Worm (Caenorhabditis elegans) whole organism, young adult: ENCODE data around the gene C24A8.6.

Experiments
- bed-1 ChIP-seq: fragments of 200-800 bp; sonication (Bioruptor generic); IDR thresholded peaks from 2 replicates; pipeline ENCODE4 v1.3.6; 2022; ENCODE audit warnings: missing genetic modification reagents, missing genetic modification characterization, missing compliant biosample characterization
- hlh-12 ChIP-seq: sonication (generic microtip); optimal IDR thresholded peaks from 2 replicates; lab custom pipeline; 2016; ENCODE audit warnings: missing genetic modification characterization, missing compliant biosample characterization
- unc-62 ChIP-seq: fragments of 150-350 bp; optimal IDR thresholded peaks from 2 replicates; lab custom pipeline; 2014; ENCODE audit warnings: missing biosample characterization, missing genetic modification reagents, missing genetic modification characterization

DNA sequence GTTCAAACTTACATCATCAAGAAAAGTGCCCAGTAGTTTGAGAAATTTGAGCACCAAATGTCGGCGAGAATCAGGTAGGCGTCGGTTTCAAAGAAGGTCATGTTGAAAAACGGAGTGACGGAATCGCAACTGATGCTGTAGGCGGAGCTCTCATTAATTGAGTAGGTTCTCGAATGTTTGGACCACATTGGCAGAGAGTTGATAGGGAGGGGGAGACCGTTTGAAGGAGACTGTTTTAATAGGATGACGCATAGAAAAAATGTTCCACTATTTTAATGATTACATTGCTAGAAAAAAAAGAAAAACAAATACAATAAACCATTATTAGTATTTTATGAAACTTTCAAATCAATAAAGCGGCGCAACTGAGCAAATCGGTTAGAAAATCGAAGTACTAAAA, 31.0 kb upstream of the C24A8.6 start, which contains the start of gene F14H12.17:
- TF ChIP-seq hlh-12 (tag; lab: Kevin White, UChicago) (no peak), bed-1 (GFP tag; lab: Robert Waterston, UW) (no peak), unc-62 (GFP tag; lab: Kevin White, UChicago) (no peak)
